Worm (Caenorhabditis elegans) whole organism, mixed stage, embryonic: ENCODE measurements around the gene dhs-20.

Experiments used
- M03D4.4 ChIP-seq: sonication (generic microtip); optimal IDR thresholded peaks from 2 replicates; lab custom pipeline; 2017; ENCODE audit warnings: mild to moderate bottlenecking, missing genetic modification characterization, missing compliant biosample characterization
- bed-3 ChIP-seq: fragments of 200-800 bp; sonication (Bioruptor generic); optimal IDR thresholded peaks from 3 replicates; lab custom pipeline; 2018; ENCODE audit warnings: mild to moderate bottlenecking, missing genetic modification characterization, moderate library complexity, missing compliant biosample characterization
- blmp-1 ChIP-seq: fragments of 150-350 bp; optimal IDR thresholded peaks from 2 replicates; lab custom pipeline; 2014; ENCODE audit warnings: missing biosample characterization, missing genetic modification characterization
- ceh-39 ChIP-seq: fragments of 150-350 bp; optimal IDR thresholded peaks from 2 replicates; lab custom pipeline; 2014; ENCODE audit warnings: missing biosample characterization, missing genetic modification characterization
- ceh-43 ChIP-seq: fragments of 200-800 bp; sonication (Bioruptor generic); optimal IDR thresholded peaks from 2 replicates; lab custom pipeline; 2018; ENCODE audit warnings: mild to moderate bottlenecking, missing genetic modification characterization, moderate library complexity, missing compliant biosample characterization
- ceh-83 ChIP-seq: fragments of 200-800 bp; sonication (Bioruptor generic); optimal IDR thresholded peaks from 2 replicates; lab custom pipeline; 2018; ENCODE audit warnings: mild to moderate bottlenecking, missing genetic modification characterization, missing compliant biosample characterization
- ces-1 ChIP-seq: fragments of 150-350 bp; optimal IDR thresholded peaks from 2 replicates; lab custom pipeline; 2014; ENCODE audit warnings: missing biosample characterization, missing genetic modification reagents, missing genetic modification characterization
- cnd-1 ChIP-seq: fragments of 200-800 bp; sonication (Bioruptor generic); optimal IDR thresholded peaks from 2 replicates; lab custom pipeline; 2018; ENCODE audit warnings: mild to moderate bottlenecking, missing genetic modification characterization, missing compliant biosample characterization
- drap-1 ChIP-seq: fragments of 200-800 bp; sonication (Bioruptor generic); optimal IDR thresholded peaks from 3 replicates; lab custom pipeline; 2018; ENCODE audit warnings: mild to moderate bottlenecking, missing genetic modification characterization, missing compliant biosample characterization
- elt-1 ChIP-seq: sonication (generic microtip); optimal IDR thresholded peaks from 2 replicates; lab custom pipeline; 2017; ENCODE audit warnings: missing genetic modification characterization, mild to moderate bottlenecking, missing compliant biosample characterization, antibody characterized with exemption, moderate library complexity, borderline replicate concordance; ENCODE audit not compliant: insufficient read depth
- elt-3 ChIP-seq: fragments of 150-350 bp; optimal IDR thresholded peaks from 2 replicates; lab custom pipeline; 2014; ENCODE audit warnings: missing biosample characterization, missing genetic modification characterization
- flh-1 ChIP-seq: fragments of 200-800 bp; sonication (Bioruptor generic); optimal IDR thresholded peaks from 2 replicates; lab custom pipeline; 2018; ENCODE audit warnings: mild to moderate bottlenecking, missing genetic modification characterization, moderate library complexity, missing compliant biosample characterization
- ham-2 ChIP-seq: fragments of 200-800 bp; sonication (Bioruptor generic); optimal IDR thresholded peaks from 2 replicates; lab custom pipeline; 2018; ENCODE audit warnings: mild to moderate bottlenecking, missing genetic modification characterization, missing compliant biosample characterization
- hlh-1 ChIP-seq: fragments of 150-350 bp; optimal IDR thresholded peaks from 2 replicates; lab custom pipeline; 2014; ENCODE audit warnings: missing biosample characterization, missing genetic modification reagents, missing genetic modification characterization
- lin-13 ChIP-seq: fragments of 150-350 bp; optimal IDR thresholded peaks from 2 replicates; lab custom pipeline; 2014; ENCODE audit warnings: missing biosample characterization, missing genetic modification characterization
- lin-32 ChIP-seq: fragments of 200-800 bp; sonication (Bioruptor generic); optimal IDR thresholded peaks from 2 replicates; lab custom pipeline; 2018; ENCODE audit warnings: mild to moderate bottlenecking, missing genetic modification characterization, missing compliant biosample characterization
- lsy-2 ChIP-seq: fragments of 150-350 bp; optimal IDR thresholded peaks from 2 replicates; lab custom pipeline; 2014; ENCODE audit warnings: missing biosample characterization, missing genetic modification characterization
- mab-5 ChIP-seq: fragments of 150-350 bp; optimal IDR thresholded peaks from 2 replicates; lab custom pipeline; 2014; ENCODE audit warnings: missing biosample characterization, missing genetic modification characterization
- mep-1 ChIP-seq: fragments of 150-350 bp; optimal IDR thresholded peaks from 2 replicates; lab custom pipeline; 2017; ENCODE audit warnings: missing biosample characterization, missing genetic modification reagents, missing genetic modification characterization, inconsistent platforms
- mls-2 ChIP-seq: sonication (generic microtip); optimal IDR thresholded peaks from 2 replicates; lab custom pipeline; 2016; ENCODE audit warnings: mild to moderate bottlenecking, missing genetic modification characterization, moderate library complexity, missing compliant biosample characterization
- nhr-12 ChIP-seq: fragments of 150-350 bp; optimal IDR thresholded peaks from 2 replicates; lab custom pipeline; 2014; ENCODE audit warnings: missing biosample characterization, missing genetic modification characterization
- nhr-2 ChIP-seq: fragments of 150-350 bp; optimal IDR thresholded peaks from 2 replicates; lab custom pipeline; 2014; ENCODE audit warnings: missing biosample characterization, missing genetic modification characterization
- nhr-237 ChIP-seq: fragments of 150-350 bp; optimal IDR thresholded peaks from 2 replicates; lab custom pipeline; 2014; ENCODE audit warnings: missing biosample characterization, missing genetic modification characterization
- nhr-28 ChIP-seq: fragments of 150-350 bp; optimal IDR thresholded peaks from 2 replicates; lab custom pipeline; 2014; ENCODE audit warnings: missing biosample characterization, missing genetic modification characterization
- nhr-76 ChIP-seq: sonication (generic microtip); optimal IDR thresholded peaks from 2 replicates; lab custom pipeline; 2017; ENCODE audit warnings: missing biosample characterization, missing genetic modification characterization
- pha-4 ChIP-seq: fragments of 150-350 bp; optimal IDR thresholded peaks from 2 replicates; lab custom pipeline; 2018; ENCODE audit warnings: missing biosample characterization, missing genetic modification reagents, missing genetic modification characterization
- sem-2 ChIP-seq: fragments of 200-800 bp; sonication (Bioruptor generic); optimal IDR thresholded peaks from 2 replicates; lab custom pipeline; 2018; ENCODE audit warnings: mild to moderate bottlenecking, missing genetic modification characterization, missing compliant biosample characterization
- snpc-4 ChIP-seq: fragments of 150-350 bp; optimal IDR thresholded peaks from 2 replicates; lab custom pipeline; 2014; ENCODE audit warnings: missing biosample characterization, missing genetic modification characterization
- sptf-1 ChIP-seq: sonication (generic microtip); optimal IDR thresholded peaks from 2 replicates; lab custom pipeline; 2017; ENCODE audit warnings: mild to moderate bottlenecking, missing genetic modification characterization, moderate library complexity, missing compliant biosample characterization
- tbx-8 ChIP-seq: fragments of 200-800 bp; sonication (Bioruptor generic); optimal IDR thresholded peaks from 2 replicates; lab custom pipeline; 2018; ENCODE audit warnings: mild to moderate bottlenecking, missing genetic modification characterization, moderate library complexity, missing compliant biosample characterization
- unc-120 ChIP-seq: sonication (generic microtip); optimal IDR thresholded peaks from 2 replicates; lab custom pipeline; 2017; ENCODE audit warnings: missing genetic modification characterization, missing compliant biosample characterization; ENCODE audit not compliant: poor library complexity, severe bottlenecking
- unc-39 ChIP-seq: fragments of 150-350 bp; optimal IDR thresholded peaks from 2 replicates; lab custom pipeline; 2014; ENCODE audit warnings: missing biosample characterization, missing genetic modification characterization
- unc-62 ChIP-seq: fragments of 150-350 bp; optimal IDR thresholded peaks from 2 replicates; lab custom pipeline; 2014; ENCODE audit warnings: missing biosample characterization, missing genetic modification reagents, missing genetic modification characterization
- zip-8 ChIP-seq: fragments of 150-350 bp; optimal IDR thresholded peaks from 2 replicates; lab custom pipeline; 2014; ENCODE audit warnings: missing biosample characterization, missing genetic modification characterization
- ztf-11 ChIP-seq: fragments of 150-350 bp; optimal IDR thresholded peaks from 2 replicates; lab custom pipeline; 2014; ENCODE audit warnings: missing biosample characterization, missing genetic modification characterization

The dhs-20 gene

ce11 chrV:11648435-11648834 is 44.1 kb upstream of the dhs-20 start:
- TF ChIP-seq blmp-1 (tag; lab: Kevin White, UChicago) = no peak
- no peak for TF ChIP-seq mep-1 (tag; lab: Kevin White, UChicago)
- no peak for TF ChIP-seq lin-32 (GFP tag; lab: Kevin White, UChicago)
- no peak for TF ChIP-seq sptf-1
- no peak for TF ChIP-seq zip-8 (tag; lab: Kevin White, UChicago)
- TF ChIP-seq unc-120 = no peak
- TF ChIP-seq pha-4 (tag; lab: Kevin White, UChicago) = no peak
- no peak for TF ChIP-seq ces-1 (GFP tag; lab: Kevin White, UChicago)
- no peak for TF ChIP-seq elt-1 (tag; lab: Kevin White, UChicago)
- TF ChIP-seq cnd-1 = no peak

DNA sequence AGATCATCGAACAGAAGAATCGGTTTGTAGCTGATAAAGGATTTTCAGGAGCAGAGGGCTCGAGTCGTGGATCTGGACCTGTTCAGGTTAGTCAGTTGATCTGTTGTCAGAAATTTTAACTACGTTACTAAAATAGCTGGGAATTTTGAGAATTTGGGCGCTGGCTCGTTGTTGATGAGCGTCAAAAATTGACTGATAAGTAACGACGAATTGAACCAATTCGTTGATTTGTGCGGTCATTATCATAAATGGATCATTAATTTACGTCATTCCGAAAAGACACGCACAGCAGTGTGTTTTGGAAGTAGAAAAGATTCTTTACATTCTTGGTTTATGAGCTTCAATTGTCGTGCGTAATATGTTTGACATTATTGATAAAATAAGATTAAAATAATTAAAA is 43.5 kb upstream of the dhs-20 start:
- no peak for TF ChIP-seq unc-120
- TF ChIP-seq sptf-1 = no peak
- no peak for TF ChIP-seq mls-2 (tag; lab: Kevin White, UChicago)
- no peak for TF ChIP-seq nhr-28 (tag; lab: Kevin White, UChicago)
- TF ChIP-seq hlh-1 (tag; lab: Kevin White, UChicago) = no peak
- TF ChIP-seq M03D4.4 (tag; lab: Kevin White, UChicago) = no peak
- no peak for TF ChIP-seq sem-2
- no peak for TF ChIP-seq mep-1 (tag; lab: Kevin White, UChicago)
- no peak for TF ChIP-seq nhr-2
- no peak for TF ChIP-seq zip-8 (tag; lab: Kevin White, UChicago)
- no peak for TF ChIP-seq ces-1 (GFP tag; lab: Kevin White, UChicago)
- no peak for TF ChIP-seq tbx-8
- no peak for TF ChIP-seq cnd-1
- no peak for TF ChIP-seq lin-32 (GFP tag; lab: Kevin White, UChicago)
- no peak for TF ChIP-seq pha-4 (tag; lab: Kevin White, UChicago)
- TF ChIP-seq unc-39 (tag; lab: Kevin White, UChicago) = no peak
- TF ChIP-seq ham-2 (GFP tag; lab: Kevin White, UChicago) = no peak
- no peak for TF ChIP-seq elt-3
- TF ChIP-seq lsy-2 = no peak
- TF ChIP-seq ceh-83 = no peak

DNA sequence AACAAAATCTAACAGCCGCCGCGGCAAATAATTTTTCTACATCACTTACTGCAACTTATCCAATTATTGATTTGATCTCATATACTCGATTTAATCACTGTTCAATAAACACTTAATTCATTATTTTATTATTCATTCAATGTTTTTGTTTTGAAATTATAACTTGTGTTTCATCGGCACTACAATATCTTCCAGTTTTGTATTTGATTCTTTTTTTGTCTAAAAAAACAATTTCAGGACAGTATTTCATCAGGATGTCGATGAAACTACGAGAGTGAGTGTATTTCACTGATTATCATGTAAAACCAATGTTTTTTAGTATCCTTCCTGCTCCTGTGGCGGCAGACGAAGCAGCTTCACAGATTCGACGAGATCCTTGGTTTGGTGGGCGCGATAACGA is 40.9 kb upstream of the dhs-20 start, which contains the start of gene skp-1:
Gene skp-1, plus strand, starts transcription at position 238 of the 400 bp plus-strand sequence.
- TF ChIP-seq lin-13 (tag; lab: Kevin White, UChicago) (no peak), nhr-237 (tag; lab: Kevin White, UChicago) (no peak)

DNA sequence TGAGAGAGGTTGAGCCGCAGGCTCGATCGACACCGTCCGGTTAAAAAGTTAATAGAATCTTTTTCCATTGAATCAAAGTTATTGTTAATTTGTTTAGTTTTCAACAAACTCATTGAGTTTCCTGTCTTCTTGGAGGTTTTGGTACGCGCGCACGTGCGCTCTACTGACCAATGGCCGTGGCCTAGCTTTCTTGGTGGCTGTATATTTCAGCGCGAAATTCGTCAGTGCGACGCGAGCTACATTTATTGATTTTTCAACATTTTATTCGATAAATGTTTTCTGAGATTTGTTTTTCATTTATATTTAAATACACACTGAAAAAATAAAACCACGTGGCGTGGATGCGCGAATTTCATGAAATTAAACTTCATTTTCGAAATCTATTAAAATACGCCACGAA is 39.8 kb upstream of the dhs-20 start, which contains the start of gene bir-1:
Gene bir-1, plus strand, starts transcription at position 312 of the 400 bp plus-strand sequence.
- no peak for TF ChIP-seq zip-8 (tag; lab: Kevin White, UChicago)
- no peak for TF ChIP-seq lin-32 (GFP tag; lab: Kevin White, UChicago)
- no peak for TF ChIP-seq nhr-76 (tag; lab: Kevin White, UChicago)
- peak; percentile 14 for TF ChIP-seq lin-13 (tag; lab: Kevin White, UChicago)
- TF ChIP-seq ces-1 (GFP tag; lab: Kevin White, UChicago) = peak; percentile 55
- TF ChIP-seq bed-3 = no peak
- TF ChIP-seq nhr-28 (tag; lab: Kevin White, UChicago) = no peak
- no peak for TF ChIP-seq ceh-43
- no peak for TF ChIP-seq sptf-1
- no peak for TF ChIP-seq tbx-8
- TF ChIP-seq mls-2 (tag; lab: Kevin White, UChicago) = no peak
- no peak for TF ChIP-seq mab-5 (tag; lab: Kevin White, UChicago)
- no peak for TF ChIP-seq ceh-83
- TF ChIP-seq elt-3 = no peak
- TF ChIP-seq mep-1 (tag; lab: Kevin White, UChicago) = peak; percentile 83
- peak; percentile 30 for TF ChIP-seq nhr-237 (tag; lab: Kevin White, UChicago)
- peak; percentile 57 for TF ChIP-seq hlh-1 (tag; lab: Kevin White, UChicago)
- no peak for TF ChIP-seq unc-62 (GFP tag; lab: Kevin White, UChicago)
- TF ChIP-seq sem-2 = no peak
- no peak for TF ChIP-seq unc-120
- TF ChIP-seq blmp-1 (tag; lab: Kevin White, UChicago) = no peak
- TF ChIP-seq nhr-2 = peak; percentile 26
- TF ChIP-seq nhr-12 = no peak
- no peak for TF ChIP-seq snpc-4 (tag; lab: Kevin White, UChicago)
- no peak for TF ChIP-seq M03D4.4 (tag; lab: Kevin White, UChicago)
- peak; percentile 76 for TF ChIP-seq ceh-39 (tag; lab: Kevin White, UChicago)
- no peak for TF ChIP-seq pha-4 (tag; lab: Kevin White, UChicago)
- no peak for TF ChIP-seq drap-1
- no peak for TF ChIP-seq ham-2 (GFP tag; lab: Kevin White, UChicago)
- no peak for TF ChIP-seq cnd-1
- TF ChIP-seq flh-1 (GFP tag; lab: Kevin White, UChicago) = no peak
- TF ChIP-seq lsy-2 = peak; percentile 51
- TF ChIP-seq elt-1 (tag; lab: Kevin White, UChicago) = no peak
- TF ChIP-seq ztf-11 = no peak
- TF ChIP-seq unc-39 (tag; lab: Kevin White, UChicago) = no peak
